Fruit fly (Drosophila melanogaster) whole organism, embryonic: ENCODE measurements around the gene CG11550.

Source experiments
- CG10147 ChIP-seq: fragments of 200-800 bp; sonication (Bioruptor generic); optimal IDR thresholded peaks from 2 replicates; lab custom pipeline; 2019; ENCODE audit warnings: missing biosample characterization, mild to moderate bottlenecking, missing genetic modification characterization, moderate library complexity
- CG10321 ChIP-seq: fragments of 200-800 bp; sonication (Bioruptor generic); IDR thresholded peaks from 2 replicates; pipeline ENCODE4 v1.3.6; 2022; ENCODE audit warnings: missing biosample characterization, missing genetic modification characterization
- CG10431 ChIP-seq: fragments of 200-800 bp; sonication (Bioruptor generic); optimal IDR thresholded peaks from 3 replicates; lab custom pipeline; 2018; ENCODE audit warnings: missing biosample characterization, mild to moderate bottlenecking, missing genetic modification characterization
- CG12071 ChIP-seq: fragments of 200-800 bp; sonication (Bioruptor generic); optimal IDR thresholded peaks from 3 replicates; lab custom pipeline; 2018; ENCODE audit warnings: missing biosample characterization, mild to moderate bottlenecking, missing genetic modification characterization
- CG12769 ChIP-seq: fragments of 200-800 bp; sonication (Bioruptor generic); optimal IDR thresholded peaks from 2 replicates; lab custom pipeline; 2019; ENCODE audit warnings: missing biosample characterization, mild to moderate bottlenecking, missing genetic modification characterization, moderate library complexity
- CG15479 ChIP-seq: fragments of 200-800 bp; sonication (Bioruptor generic); optimal IDR thresholded peaks from 3 replicates; lab custom pipeline; 2019; ENCODE audit warnings: missing biosample characterization, mild to moderate bottlenecking, missing genetic modification characterization, moderate library complexity
- CG17912 ChIP-seq: fragments of 200-800 bp; sonication (Bioruptor generic); optimal IDR thresholded peaks from 2 replicates; lab custom pipeline; 2018; ENCODE audit warnings: missing biosample characterization, mild to moderate bottlenecking, missing genetic modification characterization
- CG18476 ChIP-seq: fragments of 200-800 bp; sonication (Bioruptor generic); optimal IDR thresholded peaks from 2 replicates; lab custom pipeline; 2016; ENCODE audit warnings: missing biosample characterization, mild to moderate bottlenecking, missing genetic modification characterization
- CG18619 ChIP-seq: fragments of 200-800 bp; sonication (Bioruptor generic); optimal IDR thresholded peaks from 3 replicates; lab custom pipeline; 2017; ENCODE audit warnings: missing biosample characterization, mild to moderate bottlenecking, missing genetic modification characterization
- CG30403 ChIP-seq: fragments of 200-800 bp; sonication (Bioruptor generic); optimal IDR thresholded peaks from 3 replicates; lab custom pipeline; 2016; ENCODE audit warnings: missing biosample characterization, missing genetic modification characterization
- CG30431 ChIP-seq: fragments of 200-800 bp; sonication (Bioruptor generic); optimal IDR thresholded peaks from 2 replicates; lab custom pipeline; 2017; ENCODE audit warnings: missing biosample characterization, missing genetic modification characterization
- CG32532 ChIP-seq: fragments of 200-800 bp; sonication (Bioruptor generic); IDR thresholded peaks from 2 replicates; pipeline ENCODE4 v1.3.6; 2022; ENCODE audit warnings: missing biosample characterization, missing genetic modification characterization
- CG3281 ChIP-seq: fragments of 200-800 bp; sonication (Bioruptor generic); optimal IDR thresholded peaks from 3 replicates; lab custom pipeline; 2017; ENCODE audit warnings: missing biosample characterization, mild to moderate bottlenecking, missing genetic modification characterization
- CG7357 ChIP-seq: fragments of 200-800 bp; sonication (Bioruptor generic); IDR thresholded peaks from 3 replicates; pipeline ENCODE4 v1.3.6; 2022; ENCODE audit warnings: missing biosample characterization, missing genetic modification characterization
- CG7556 ChIP-seq: fragments of 200-800 bp; sonication (Bioruptor generic); optimal IDR thresholded peaks from 2 replicates; lab custom pipeline; 2017; ENCODE audit warnings: missing biosample characterization, mild to moderate bottlenecking, missing genetic modification characterization
- CG7786 ChIP-seq: fragments of 200-800 bp; sonication (Bioruptor generic); optimal IDR thresholded peaks from 2 replicates; lab custom pipeline; 2016; ENCODE audit warnings: missing biosample characterization, missing genetic modification characterization
- CG8290 ChIP-seq, 3 experiments: fragments of 200-800 bp; sonication (Bioruptor generic); optimal IDR thresholded peaks; 2 replicates each; lab custom pipeline; 2016 to 2019; ENCODE audit warnings: missing biosample characterization in 3 of 3, missing genetic modification characterization in 3 of 3, mild to moderate bottlenecking in 2 of 3, moderate library complexity in 1 of 3
- CG8924 ChIP-seq: fragments of 200-800 bp; optimal IDR thresholded peaks from 3 replicates; lab custom pipeline; 2019; ENCODE audit warnings: missing biosample characterization, mild to moderate bottlenecking, missing genetic modification characterization, moderate library complexity
- Dp ChIP-seq: fragments of 200-800 bp; sonication (Bioruptor generic); optimal IDR thresholded peaks from 2 replicates; lab custom pipeline; 2018; ENCODE audit warnings: missing biosample characterization, mild to moderate bottlenecking, missing genetic modification characterization, moderate library complexity
- Drgx ChIP-seq: fragments of 200-800 bp; sonication (Bioruptor generic); IDR thresholded peaks from 2 replicates; pipeline ENCODE4 v1.3.6; 2022; ENCODE audit warnings: missing biosample characterization, missing genetic modification characterization
- Elba2 ChIP-seq: fragments of 200-800 bp; sonication (Bioruptor generic); optimal IDR thresholded peaks from 3 replicates; lab custom pipeline; 2016; ENCODE audit warnings: missing biosample characterization, missing genetic modification characterization
- Ets65A ChIP-seq: fragments of 200-800 bp; sonication (Bioruptor generic); peaks from one replicate; lab custom pipeline; 2016; ENCODE audit warnings: missing biosample characterization, missing genetic modification characterization
- Fer3 ChIP-seq: fragments of 200-800 bp; sonication (Bioruptor generic); optimal IDR thresholded peaks from 2 replicates; lab custom pipeline; 2018; ENCODE audit warnings: missing biosample characterization, mild to moderate bottlenecking, missing genetic modification characterization, moderate library complexity
- Hand ChIP-seq: fragments of 200-800 bp; sonication (Bioruptor generic); optimal IDR thresholded peaks from 2 replicates; lab custom pipeline; 2017; ENCODE audit warnings: mild to moderate bottlenecking, missing biosample characterization, missing genetic modification reagents, missing genetic modification characterization
- Hmx ChIP-seq: fragments of 200-800 bp; sonication (Bioruptor generic); optimal IDR thresholded peaks from 2 replicates; lab custom pipeline; 2016; ENCODE audit warnings: missing biosample characterization, missing genetic modification characterization
- Kr ChIP-seq: fragments of 200-800 bp; sonication (Bioruptor generic); optimal IDR thresholded peaks from 2 replicates; lab custom pipeline; 2017; ENCODE audit warnings: missing biosample characterization, mild to moderate bottlenecking, missing genetic modification characterization
- Max ChIP-seq: fragments of 200-800 bp; sonication (Bioruptor generic); optimal IDR thresholded peaks from 2 replicates; lab custom pipeline; 2016; ENCODE audit warnings: missing biosample characterization, mild to moderate bottlenecking, missing genetic modification characterization
- Ptx1 ChIP-seq: fragments of 200-800 bp; sonication (Bioruptor generic); IDR thresholded peaks from 2 replicates; pipeline ENCODE4 v1.3.6; 2022; ENCODE audit warnings: missing biosample characterization, missing genetic modification characterization
- Scr ChIP-seq: fragments of 200-800 bp; sonication (Bioruptor generic); IDR thresholded peaks from 2 replicates; pipeline ENCODE4 v1.3.6; 2022; ENCODE audit warnings: missing biosample characterization, missing genetic modification characterization; ENCODE audit not compliant: partially characterized antibody
- ab ChIP-seq: fragments of 200-800 bp; sonication (Bioruptor generic); optimal IDR thresholded peaks from 2 replicates; lab custom pipeline; 2016; ENCODE audit warnings: missing biosample characterization, missing genetic modification characterization
- aop ChIP-seq: fragments of 200-800 bp; sonication (Bioruptor generic); IDR thresholded peaks from 2 replicates; pipeline ENCODE4 v1.3.6; 2022; ENCODE audit warnings: missing biosample characterization, missing genetic modification characterization
- btn ChIP-seq: fragments of 200-800 bp; sonication (Bioruptor generic); optimal IDR thresholded peaks from 2 replicates; lab custom pipeline; 2016; ENCODE audit warnings: missing biosample characterization, missing genetic modification characterization
- ci ChIP-seq: fragments of 200-800 bp; sonication (Bioruptor generic); IDR thresholded peaks from 3 replicates; pipeline ENCODE4 v1.3.6; 2022; ENCODE audit warnings: missing biosample characterization, missing genetic modification characterization
- cwo ChIP-seq: fragments of 200-800 bp; sonication (Bioruptor generic); optimal IDR thresholded peaks from 3 replicates; lab custom pipeline; 2017; ENCODE audit warnings: missing biosample characterization, missing genetic modification characterization, mild to moderate bottlenecking, moderate library complexity, missing genetic modification reagents
- ftz-f1 ChIP-seq: fragments of 200-800 bp; sonication (Bioruptor generic); optimal IDR thresholded peaks from 2 replicates; lab custom pipeline; 2016; ENCODE audit warnings: missing biosample characterization, missing genetic modification characterization
- fu2 ChIP-seq: fragments of 200-800 bp; sonication (Bioruptor generic); optimal IDR thresholded peaks from 2 replicates; lab custom pipeline; 2016; ENCODE audit warnings: missing biosample characterization, missing genetic modification characterization
- gt ChIP-seq: fragments of 200-800 bp; sonication (Bioruptor generic); IDR thresholded peaks from 2 replicates; pipeline ENCODE4 v1.3.6; 2022; ENCODE audit warnings: missing biosample characterization, missing genetic modification characterization
- hkb ChIP-seq, 2 experiments: fragments of 200-800 bp in 1 of 2; fragments of >200 bp in 1 of 2; sonication (Bioruptor generic) in 1 of 2; IDR thresholded peaks in 1 of 2; optimal IDR thresholded peaks in 1 of 2; 2 replicates each; pipeline versions ENCODE4 v1.3.6 to Lab custom; 2017 to 2022; ENCODE audit warnings: missing biosample characterization in 1 of 2, missing genetic modification characterization in 1 of 2
- inv ChIP-seq: fragments of 200-800 bp; sonication (Bioruptor generic); IDR thresholded peaks from 2 replicates; pipeline ENCODE4 v1.3.6; 2022; ENCODE audit warnings: missing biosample characterization, missing genetic modification characterization; ENCODE audit not compliant: partially characterized antibody
- klu ChIP-seq: fragments of 200-800 bp; sonication (Bioruptor generic); IDR thresholded peaks from 2 replicates; pipeline ENCODE4 v1.3.6; 2022; ENCODE audit warnings: missing biosample characterization, missing genetic modification characterization
- knrl ChIP-seq: fragments of 200-800 bp; sonication (Bioruptor generic); IDR thresholded peaks from 3 replicates; pipeline ENCODE4 v1.3.6; 2022; ENCODE audit warnings: missing biosample characterization, missing genetic modification characterization; ENCODE audit not compliant: partially characterized antibody
- lab ChIP-seq: fragments of 200-800 bp; sonication (Bioruptor generic); optimal IDR thresholded peaks from 3 replicates; lab custom pipeline; 2017; ENCODE audit warnings: missing biosample characterization, missing genetic modification characterization, mild to moderate bottlenecking, moderate library complexity, missing genetic modification reagents
- pzg ChIP-seq: fragments of 200-800 bp; sonication (Bioruptor generic); optimal IDR thresholded peaks from 3 replicates; lab custom pipeline; 2018; ENCODE audit warnings: missing biosample characterization, mild to moderate bottlenecking, missing genetic modification characterization, moderate library complexity
- sens-2 ChIP-seq: fragments of 200-800 bp; sonication (Bioruptor generic); IDR thresholded peaks from 2 replicates; pipeline ENCODE4 v1.3.6; 2022; ENCODE audit warnings: missing biosample characterization, missing genetic modification characterization
- slbo ChIP-seq: fragments of 200-800 bp; sonication (Bioruptor generic); IDR thresholded peaks from 2 replicates; pipeline ENCODE4 v1.3.6; 2022; ENCODE audit warnings: missing biosample characterization, missing genetic modification characterization
- stc ChIP-seq: fragments of 200-800 bp; sonication (Bioruptor generic); IDR thresholded peaks from 2 replicates; pipeline ENCODE4 v1.3.6; 2022; ENCODE audit warnings: missing biosample characterization, missing genetic modification characterization
- tio ChIP-seq: fragments of 200-800 bp; sonication (Bioruptor generic); optimal IDR thresholded peaks from 2 replicates; lab custom pipeline; 2017; ENCODE audit warnings: missing biosample characterization, missing genetic modification characterization, inconsistent platforms
- twi ChIP-seq: fragments of 200-800 bp; optimal IDR thresholded peaks from 2 replicates; lab custom pipeline; 2019; ENCODE audit warnings: missing biosample characterization, mild to moderate bottlenecking, missing genetic modification characterization, moderate library complexity
- tx ChIP-seq: fragments of 200-800 bp; sonication (Bioruptor generic); optimal IDR thresholded peaks from 2 replicates; lab custom pipeline; 2016; ENCODE audit warnings: missing biosample characterization, missing genetic modification characterization

The CG11550 gene

DNA sequence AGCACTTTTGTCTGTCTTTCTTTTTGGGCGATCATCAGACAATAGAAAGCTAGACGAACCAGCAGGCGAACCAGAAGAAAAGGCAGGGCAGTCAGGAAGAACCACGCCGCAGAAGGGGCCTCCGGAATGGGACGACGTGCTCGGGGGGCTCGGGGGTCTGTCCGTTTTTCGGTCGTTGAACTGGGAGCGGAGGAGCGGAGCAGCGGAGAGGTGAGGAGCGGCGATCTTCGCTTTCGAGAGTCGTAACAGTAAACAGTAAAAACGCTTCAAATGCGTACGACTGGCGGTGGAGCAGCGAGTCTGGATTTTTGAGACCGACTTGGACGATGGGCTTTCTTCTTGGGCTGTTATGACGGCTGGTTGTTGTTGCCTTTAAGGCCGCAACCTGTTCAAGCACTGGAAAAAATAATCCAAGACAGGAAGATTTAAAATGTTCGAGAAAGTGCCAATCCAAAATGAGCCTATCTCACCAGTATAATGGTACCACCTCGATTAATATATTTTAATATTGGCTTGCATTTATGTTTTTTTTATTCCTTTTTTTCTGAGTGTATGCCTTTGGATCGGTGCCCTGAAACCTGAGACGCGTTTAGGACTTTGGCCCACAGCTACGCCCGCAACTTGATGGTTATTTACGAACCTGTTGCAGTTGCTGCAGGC, 7.1 kb upstream of the CG11550 start (continued):
- TF ChIP-seq cwo (GFP tag; lab: Kevin White, UChicago), result peak; percentile 47
- peak; percentile 64 for TF ChIP-seq CG12769
- peak; percentile 3 for TF ChIP-seq fu2 (GFP tag; lab: Kevin White, UChicago)
- peak; percentile 72 for TF ChIP-seq gt (GFP tag; lab: Robert Waterston, UW)
- no peak for TF ChIP-seq CG10321 (GFP tag; lab: Robert Waterston, UW)
- no peak for TF ChIP-seq inv (GFP tag; lab: Robert Waterston, UW)
- TF ChIP-seq CG30403 (GFP tag; lab: Kevin White, UChicago), result peak; percentile 89
- TF ChIP-seq CG18476 (GFP tag; lab: Kevin White, UChicago), result peak; percentile 78
- no peak for TF ChIP-seq ftz-f1 (GFP tag; lab: Kevin White, UChicago)
- no peak for TF ChIP-seq slbo (GFP tag; lab: Robert Waterston, UW)
- peak; percentile 71 for TF ChIP-seq Fer3 (tag; lab: Kevin White, UChicago)
- TF ChIP-seq CG18619, result peak; percentile 81
- peak; percentile 68; the same call in 1 of the 2 replicates for TF ChIP-seq aop (GFP tag; lab: Robert Waterston, UW)
- TF ChIP-seq tio (GFP tag; lab: Kevin White, UChicago), result peak; percentile 82
- TF ChIP-seq Hmx (GFP tag; lab: Kevin White, UChicago), result peak; percentile 52
- peak; percentile 97 for TF ChIP-seq ci (GFP tag; lab: Robert Waterston, UW)
- TF ChIP-seq stc (GFP tag; lab: Robert Waterston, UW), result peak; percentile 69
- TF ChIP-seq Hand (GFP tag; lab: Kevin White, UChicago), result peak; percentile 27
- peak; percentile 87 for TF ChIP-seq CG7556
- peak; percentile 88 for TF ChIP-seq CG30431 (GFP tag; lab: Kevin White, UChicago)
- peak; percentile 86 for TF ChIP-seq twi (tag; lab: Kevin White, UChicago)
- no peak for TF ChIP-seq CG15479 (GFP tag; lab: Kevin White, UChicago)
- TF ChIP-seq CG7357, result peak; percentile 74; the same call in 1 of the 3 replicates
- TF ChIP-seq klu (GFP tag; lab: Robert Waterston, UW), result 0 out of 2 replicates have a peak, but pooled peaks have one; percentile 14
- TF ChIP-seq tx (GFP tag; lab: Kevin White, UChicago), result peak; percentile 61
- peak; percentile 92 for TF ChIP-seq CG8290 (GFP tag; optimal IDR thresholded peaks at IDR 0.05; lab: Kevin White, UChicago)
- TF ChIP-seq CG8290 (tag; optimal IDR thresholded peaks at IDR 0.05; lab: Kevin White, UChicago), result peak; percentile 56 to 85
- TF ChIP-seq sens-2 (GFP tag; lab: Robert Waterston, UW), result peak; percentile 93
- peak; percentile 97 for TF ChIP-seq Ets65A (GFP tag; lab: Kevin White, UChicago)
- peak; percentile 65 for TF ChIP-seq Ptx1 (GFP tag; lab: Robert Waterston, UW)
- peak; percentile 64 for TF ChIP-seq ab
- peak; percentile 72 for TF ChIP-seq CG7786
- TF ChIP-seq Elba2 (GFP tag; lab: Kevin White, UChicago), result peak; percentile 17
- TF ChIP-seq CG8924 (tag; lab: Kevin White, UChicago), result peak; percentile 87
- TF ChIP-seq hkb (optimal IDR thresholded peaks at IDR 0.05; lab: Kevin White, UChicago), result no peak
- TF ChIP-seq hkb (GFP tag; IDR thresholded peaks at IDR 0.05; lab: Robert Waterston, UW), result peak; percentile 78
- TF ChIP-seq Drgx (GFP tag; lab: Robert Waterston, UW), result peak; percentile 79
- no peak for TF ChIP-seq knrl (GFP tag; lab: Robert Waterston, UW)
- peak; percentile 46; the same call in 1 of the 2 replicates for TF ChIP-seq CG32532 (GFP tag; lab: Robert Waterston, UW)
- peak; percentile 56 for TF ChIP-seq CG12071
- TF ChIP-seq CG10147, result peak; percentile 62
- no peak for TF ChIP-seq Dp (GFP tag; lab: Kevin White, UChicago)
- TF ChIP-seq lab, result peak; percentile 65
- no peak for TF ChIP-seq Scr (GFP tag; lab: Robert Waterston, UW)
- peak; percentile 18 for TF ChIP-seq CG3281
- peak; percentile 78 for TF ChIP-seq btn
- TF ChIP-seq Max (GFP tag; lab: Kevin White, UChicago), result peak; percentile 79
- TF ChIP-seq CG10431 (GFP tag; lab: Kevin White, UChicago), result peak; percentile 92
- TF ChIP-seq Kr (GFP tag; lab: Kevin White, UChicago), result peak; percentile 53
- no peak for TF ChIP-seq CG17912 (GFP tag; lab: Kevin White, UChicago)
- no peak for TF ChIP-seq pzg (GFP tag; lab: Kevin White, UChicago)
